Fruit fly (Drosophila melanogaster): Measurements from ENCODE around the gene Prosbeta2R1.

DNA sequence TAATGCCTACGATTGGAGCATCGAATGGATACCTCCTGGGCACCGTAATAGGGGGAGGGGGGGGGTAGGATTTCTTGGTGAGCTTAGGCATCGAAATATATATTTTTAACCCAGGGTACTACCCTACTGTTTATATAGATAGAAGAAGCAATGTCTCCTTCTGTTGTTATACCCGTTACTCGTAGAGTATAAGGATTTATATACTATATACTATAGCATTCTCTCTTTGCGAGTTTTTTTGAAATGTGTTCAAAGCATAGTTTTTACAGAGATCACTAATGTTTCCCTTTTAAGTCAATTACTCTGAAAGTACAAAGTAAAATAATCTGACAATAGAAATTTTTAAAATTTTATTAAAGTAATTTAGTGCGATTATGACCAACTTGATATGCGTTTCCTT lies 44.7 kb downstream of the Prosbeta2R1 start, which contains the start of gene CG43136:
- TF ChIP-seq Hr78 (GFP tag; optimal IDR thresholded peaks at IDR 0.05) (no peak), brk (GFP tag; optimal IDR thresholded peaks at IDR 0.05) (no peak), Jra (GFP tag; optimal IDR thresholded peaks at IDR 0.05) (no peak), lola (GFP tag; optimal IDR thresholded peaks at IDR 0.05) (no peak)

Data from whole organism, wandering third instar larva.